In genomic region chr3L:11833296-11833717, dm6 we compare ENCODE assay signal across 1 fruit fly cellular context.
TF ChIP-seq lines count a peak whose summit lies in the region.

TSS of gene CycA (minus strand) at chr3L:11833578.

TF ChIP-seq in whole organism, embryonic, 481 proteins besides CTCF, POLR2A, EP300 and RAD21 (continued from another document):
- TF ChIP-seq CG2678 (tag; optimal IDR thresholded peaks at IDR 0.05; lab: Kevin White, UChicago) (no peak), CG2120 (GFP tag; optimal IDR thresholded peaks at IDR 0.05; lab: Kevin White, UChicago) (peak; percentile 13), PHDP (tag; optimal IDR thresholded peaks at IDR 0.05; lab: Kevin White, UChicago) (peak; percentile 9), mld (GFP tag; IDR thresholded peaks at IDR 0.05; lab: Robert Waterston, UW; ENCODE audit: partially characterized antibody) (peak; percentile 65), pb (GFP tag; optimal IDR thresholded peaks at IDR 0.05; lab: Kevin White, UChicago) (no peak), CG32772 (GFP tag; IDR thresholded peaks at IDR 0.05; lab: Robert Waterston, UW) (no peak), CG34422 (GFP tag; IDR thresholded peaks at IDR 0.05; lab: Robert Waterston, UW) (no peak), H15 (GFP tag; IDR thresholded peaks at IDR 0.05; lab: Robert Waterston, UW) (no peak), pnt (GFP tag; optimal IDR thresholded peaks at IDR 0.05; lab: Kevin White, UChicago) (no peak), CG17186 (GFP tag; optimal IDR thresholded peaks at IDR 0.05; lab: Kevin White, UChicago) (peak; percentile 73), Hand (GFP tag; optimal IDR thresholded peaks at IDR 0.05; lab: Kevin White, UChicago) (no peak), CG12942 (GFP tag; optimal IDR thresholded peaks at IDR 0.05; lab: Kevin White, UChicago) (no peak), eve (GFP tag; optimal IDR thresholded peaks at IDR 0.05; lab: Kevin White, UChicago) (no peak), tx (GFP tag; optimal IDR thresholded peaks at IDR 0.05; lab: Kevin White, UChicago) (no peak), Six4 (GFP tag; optimal IDR thresholded peaks at IDR 0.05; lab: Kevin White, UChicago) (no peak), Kr (GFP tag; optimal IDR thresholded peaks at IDR 0.05; lab: Kevin White, UChicago) (no peak), lola (GFP tag; optimal IDR thresholded peaks at IDR 0.05; lab: Kevin White, UChicago) (peak in 1 of 3 experiments; percentile 9), zen2 (GFP tag; IDR thresholded peaks at IDR 0.05; lab: Robert Waterston, UW; ENCODE audit: partially characterized antibody) (peak; percentile 68; the same call in 1 of the 3 replicates), Hmx (GFP tag; optimal IDR thresholded peaks at IDR 0.05; lab: Kevin White, UChicago) (no peak), CG18262 (tag; optimal IDR thresholded peaks at IDR 0.05; lab: Kevin White, UChicago) (peak; percentile 2), CG5180 (GFP tag; optimal IDR thresholded peaks at IDR 0.05; lab: Kevin White, UChicago) (no peak), NK7.1 (GFP tag; optimal IDR thresholded peaks at IDR 0.05; lab: Kevin White, UChicago) (no peak), Antp (GFP tag; optimal IDR thresholded peaks at IDR 0.05; lab: Kevin White, UChicago) (peak; percentile 19)
